Worm (Caenorhabditis elegans) whole organism, midembryonic: ENCODE results near the gene exc-7.

Experiments used
- T22C8.4 ChIP-seq: fragments of 200-800 bp; sonication (Bioruptor generic); IDR thresholded peaks from 2 replicates; pipeline ENCODE4 v1.3.6; 2022; ENCODE audit warnings: missing genetic modification characterization, missing compliant biosample characterization
- cog-1 ChIP-seq: sonication (generic microtip); optimal IDR thresholded peaks from 2 replicates; lab custom pipeline; 2016; ENCODE audit warnings: missing genetic modification characterization, missing compliant biosample characterization
- flt-1 ChIP-seq: fragments of 200-800 bp; sonication (Bioruptor generic); IDR thresholded peaks from 2 replicates; pipeline ENCODE4 v1.3.6; 2022; ENCODE audit warnings: missing genetic modification characterization, missing compliant biosample characterization
- klf-2 ChIP-seq: fragments of 200-800 bp; sonication (Bioruptor generic); conservative IDR thresholded peaks from 2 replicates; pipeline ENCODE4 v1.3.6; 2022; ENCODE audit warnings: missing genetic modification reagents, missing genetic modification characterization, missing compliant biosample characterization
- med-1 ChIP-seq: sonication (generic microtip); optimal IDR thresholded peaks from 2 replicates; lab custom pipeline; 2017; ENCODE audit warnings: missing genetic modification characterization, mild to moderate bottlenecking, missing compliant biosample characterization, antibody characterized with exemption, missing genetic modification reagents; ENCODE audit not compliant: insufficient read depth
- ref-1 ChIP-seq: fragments of 200-800 bp; sonication (Bioruptor generic); conservative IDR thresholded peaks from 2 replicates; pipeline ENCODE4 v1.3.6; 2022; ENCODE audit warnings: missing genetic modification reagents, missing genetic modification characterization, missing compliant biosample characterization
- tab-1 ChIP-seq: fragments of 200-800 bp; sonication (Bioruptor generic); IDR thresholded peaks from 2 replicates; pipeline ENCODE4 v1.3.6; 2022; ENCODE audit warnings: missing genetic modification characterization, missing compliant biosample characterization
- ztf-23 ChIP-seq: fragments of 200-800 bp; sonication (Bioruptor generic); IDR thresholded peaks from 2 replicates; pipeline ENCODE4 v1.3.6; 2022; ENCODE audit warnings: missing genetic modification reagents, missing genetic modification characterization, missing compliant biosample characterization
- ztf-29 ChIP-seq: fragments of 200-800 bp; sonication (Bioruptor generic); IDR thresholded peaks from 2 replicates; pipeline ENCODE4 v1.3.6; 2022; ENCODE audit warnings: missing genetic modification reagents, missing genetic modification characterization, missing compliant biosample characterization

ce11 chrII:9600022-9600722 is 24.4 kb downstream of the exc-7 start:
- TF ChIP-seq T22C8.4 (GFP tag; lab: Robert Waterston, UW) (no peak), med-1 (GFP tag; lab: Kevin White, UChicago) (no peak), tab-1 (GFP tag; lab: Robert Waterston, UW) (no peak), cog-1 (tag; lab: Kevin White, UChicago) (no peak), klf-2 (no peak), ztf-23 (no peak), ref-1 (GFP tag; lab: Robert Waterston, UW) (no peak), flt-1 (no peak), ztf-29 (GFP tag; lab: Robert Waterston, UW) (no peak)
